Fruit fly (Drosophila melanogaster) whole organism, embryonic: ENCODE results near the gene CG2747.

Source experiments
- Asciz ChIP-seq: fragments of 200-800 bp; sonication (Bioruptor generic); optimal IDR thresholded peaks from 2 replicates; lab custom pipeline; 2017; ENCODE audit warnings: missing biosample characterization, mild to moderate bottlenecking, missing genetic modification characterization, missing genetic modification reagents
- CG10267 ChIP-seq: fragments of 200-800 bp; sonication (Bioruptor generic); optimal IDR thresholded peaks from 2 replicates; lab custom pipeline; 2018; ENCODE audit warnings: missing biosample characterization, mild to moderate bottlenecking, missing genetic modification characterization, moderate library complexity
- CG10543 ChIP-seq: fragments of 200-800 bp; sonication (Bioruptor generic); optimal IDR thresholded peaks from 3 replicates; lab custom pipeline; 2017; ENCODE audit warnings: missing biosample characterization, mild to moderate bottlenecking, missing genetic modification characterization, moderate library complexity
- CG11456 ChIP-seq: fragments of 200-800 bp; sonication (Bioruptor generic); IDR thresholded peaks from 3 replicates; pipeline ENCODE4 v1.3.6; 2022; ENCODE audit warnings: missing biosample characterization, missing genetic modification characterization
- CG11723 ChIP-seq: fragments of 200-800 bp; sonication (Bioruptor generic); optimal IDR thresholded peaks from 2 replicates; lab custom pipeline; 2017; ENCODE audit warnings: missing biosample characterization, mild to moderate bottlenecking, missing genetic modification characterization
- CG1233 ChIP-seq: fragments of 200-800 bp; sonication (Bioruptor generic); optimal IDR thresholded peaks from 4 replicates; lab custom pipeline; 2018; ENCODE audit warnings: missing biosample characterization, mild to moderate bottlenecking, missing genetic modification characterization
- CG13624 ChIP-seq: fragments of 200-800 bp; sonication (Bioruptor generic); optimal IDR thresholded peaks from 2 replicates; lab custom pipeline; 2016; ENCODE audit warnings: missing biosample characterization, missing genetic modification characterization
- CG14667 ChIP-seq: fragments of 200-800 bp; sonication (Bioruptor generic); IDR thresholded peaks from 2 replicates; pipeline ENCODE4 v1.3.6; 2022; ENCODE audit warnings: missing biosample characterization, missing genetic modification characterization
- CG17361 ChIP-seq: fragments of 200-800 bp; sonication (Bioruptor generic); IDR thresholded peaks from 3 replicates; pipeline ENCODE4 v1.3.6; 2022; ENCODE audit warnings: missing biosample characterization, missing genetic modification characterization
- CG2202 ChIP-seq: fragments of 200-800 bp; sonication (Bioruptor generic); optimal IDR thresholded peaks from 2 replicates; lab custom pipeline; 2018; ENCODE audit warnings: missing biosample characterization, mild to moderate bottlenecking, missing genetic modification characterization
- CG4328 ChIP-seq: fragments of 200-800 bp; sonication (Bioruptor generic); optimal IDR thresholded peaks from 3 replicates; lab custom pipeline; 2017; ENCODE audit warnings: missing biosample characterization, missing genetic modification reagents, missing genetic modification characterization
- CG43689 ChIP-seq: fragments of 200-800 bp; sonication (Bioruptor generic); IDR thresholded peaks from 2 replicates; pipeline ENCODE4 v1.3.6; 2022; ENCODE audit warnings: missing biosample characterization, missing genetic modification characterization
- CG4820 ChIP-seq: fragments of 200-800 bp; sonication (Bioruptor generic); optimal IDR thresholded peaks from 3 replicates; lab custom pipeline; 2016; ENCODE audit warnings: missing biosample characterization, missing genetic modification characterization
- CG6175 ChIP-seq: fragments of 200-800 bp; sonication (Bioruptor generic); IDR thresholded peaks from 3 replicates; pipeline ENCODE4 v1.3.6; 2022; ENCODE audit warnings: missing biosample characterization, missing genetic modification characterization
- CG6683 ChIP-seq: fragments of 200-800 bp; sonication (Bioruptor generic); optimal IDR thresholded peaks from 2 replicates; lab custom pipeline; 2017; ENCODE audit warnings: missing biosample characterization, mild to moderate bottlenecking, missing genetic modification characterization, missing genetic modification reagents
- CG7786 ChIP-seq: fragments of 200-800 bp; sonication (Bioruptor generic); optimal IDR thresholded peaks from 2 replicates; lab custom pipeline; 2016; ENCODE audit warnings: missing biosample characterization, missing genetic modification characterization
- CG8281 ChIP-seq: fragments of 200-800 bp; sonication (Bioruptor generic); optimal IDR thresholded peaks from 2 replicates; lab custom pipeline; 2018; ENCODE audit warnings: missing biosample characterization, mild to moderate bottlenecking, missing genetic modification characterization, moderate library complexity
- CG8359 ChIP-seq: fragments of 200-800 bp; sonication (Bioruptor generic); optimal IDR thresholded peaks from 2 replicates; lab custom pipeline; 2017; ENCODE audit warnings: missing biosample characterization, mild to moderate bottlenecking, missing genetic modification characterization, borderline replicate concordance
- CG9876 ChIP-seq: fragments of 200-800 bp; sonication (Bioruptor generic); optimal IDR thresholded peaks from 2 replicates; lab custom pipeline; 2016; ENCODE audit warnings: missing biosample characterization, missing genetic modification characterization
- CHES-1-like ChIP-seq: fragments of 200-800 bp; sonication (Bioruptor generic); optimal IDR thresholded peaks from 2 replicates; lab custom pipeline; 2016; ENCODE audit warnings: missing biosample characterization, missing genetic modification characterization
- Camta ChIP-seq: fragments of 200-800 bp; sonication (Bioruptor generic); optimal IDR thresholded peaks from 2 replicates; lab custom pipeline; 2016; ENCODE audit warnings: missing biosample characterization, missing genetic modification characterization
- Chrac-16 ChIP-seq: fragments of 200-800 bp; sonication (Bioruptor generic); optimal IDR thresholded peaks from 3 replicates; lab custom pipeline; 2016; ENCODE audit warnings: missing biosample characterization, missing genetic modification characterization
- Doc3 ChIP-seq: fragments of 200-800 bp; sonication (Bioruptor generic); IDR thresholded peaks from 3 replicates; pipeline ENCODE4 v1.3.6; 2022; ENCODE audit warnings: missing biosample characterization, missing genetic modification characterization; ENCODE audit not compliant: partially characterized antibody
- GATAe ChIP-seq: fragments of 200-800 bp; sonication (Bioruptor generic); conservative IDR thresholded peaks from 2 replicates; pipeline ENCODE4 v1.3.6; 2022; ENCODE audit warnings: missing biosample characterization, missing genetic modification characterization
- Gsc ChIP-seq: fragments of 200-800 bp; sonication (Bioruptor generic); IDR thresholded peaks from 2 replicates; pipeline ENCODE4 v1.3.6; 2022; ENCODE audit warnings: missing biosample characterization, missing genetic modification characterization
- H15 ChIP-seq: fragments of 200-800 bp; sonication (Bioruptor generic); IDR thresholded peaks from 3 replicates; pipeline ENCODE4 v1.3.6; 2022; ENCODE audit warnings: missing biosample characterization, missing genetic modification characterization
- HLHmδ ChIP-seq: fragments of 200-800 bp; sonication (Bioruptor generic); optimal IDR thresholded peaks from 2 replicates; lab custom pipeline; 2018; ENCODE audit warnings: missing biosample characterization, mild to moderate bottlenecking, missing genetic modification characterization, moderate library complexity
- NC2β ChIP-seq: fragments of 200-800 bp; sonication (Bioruptor generic); optimal IDR thresholded peaks from 2 replicates; lab custom pipeline; 2016; ENCODE audit warnings: missing biosample characterization, missing genetic modification characterization
- Six4 ChIP-seq: fragments of 200-800 bp; sonication (Bioruptor generic); optimal IDR thresholded peaks from 2 replicates; lab custom pipeline; 2016; ENCODE audit warnings: missing biosample characterization, missing genetic modification characterization
- Stat92E ChIP-seq, 3 experiments: fragments of >200 bp in 2 of 3; fragments of 200-800 bp in 1 of 3; sonication (Bioruptor generic) in 1 of 3; optimal IDR thresholded peaks; 2 replicates each; lab custom pipeline; 2017 to 2019; ENCODE audit warnings: missing biosample characterization in 3 of 3, missing genetic modification characterization in 3 of 3, mild to moderate bottlenecking in 1 of 3, moderate library complexity in 1 of 3
- Tbp ChIP-seq: fragments of >200 bp; optimal IDR thresholded peaks from 2 replicates; lab custom pipeline; 2018; ENCODE audit warnings: missing biosample characterization, missing genetic modification characterization
- abd-A ChIP-seq: fragments of 200-800 bp; sonication (Bioruptor generic); optimal IDR thresholded peaks from 3 replicates; lab custom pipeline; 2019; ENCODE audit warnings: missing biosample characterization, mild to moderate bottlenecking, missing genetic modification characterization, moderate library complexity
- bowl ChIP-seq: fragments of 200-800 bp; sonication (Bioruptor generic); IDR thresholded peaks from 2 replicates; pipeline ENCODE4 v1.3.6; 2022; ENCODE audit warnings: missing biosample characterization, missing genetic modification characterization
- cato ChIP-seq: fragments of 200-800 bp; sonication (Bioruptor generic); optimal IDR thresholded peaks from 2 replicates; lab custom pipeline; 2016; ENCODE audit warnings: missing biosample characterization, missing genetic modification characterization, borderline replicate concordance
- emc ChIP-seq: fragments of 200-800 bp; sonication (Bioruptor generic); optimal IDR thresholded peaks from 2 replicates; lab custom pipeline; 2016; ENCODE audit warnings: missing biosample characterization, missing genetic modification characterization
- fd64A ChIP-seq: fragments of 200-800 bp; sonication (Bioruptor generic); optimal IDR thresholded peaks from 3 replicates; lab custom pipeline; 2018; ENCODE audit warnings: missing biosample characterization, mild to moderate bottlenecking, missing genetic modification characterization
- gce ChIP-seq: fragments of 200-800 bp; sonication (Bioruptor generic); IDR thresholded peaks from 3 replicates; pipeline ENCODE4 v1.3.6; 2022; ENCODE audit warnings: missing biosample characterization, missing genetic modification characterization
- gro ChIP-seq: fragments of 200-800 bp; sonication (Bioruptor generic); optimal IDR thresholded peaks from 2 replicates; lab custom pipeline; 2016; ENCODE audit warnings: missing biosample characterization, missing genetic modification characterization
- gsb-n ChIP-seq: fragments of 200-800 bp; sonication (Bioruptor generic); optimal IDR thresholded peaks from 3 replicates; lab custom pipeline; 2018; ENCODE audit warnings: missing biosample characterization, mild to moderate bottlenecking, missing genetic modification characterization
- hb ChIP-seq: fragments of 200-800 bp; sonication (Bioruptor generic); IDR thresholded peaks from 3 replicates; pipeline ENCODE4 v1.3.6; 2022; ENCODE audit warnings: missing biosample characterization, missing genetic modification characterization; ENCODE audit not compliant: partially characterized antibody
- jing ChIP-seq: fragments of 200-800 bp; sonication (Bioruptor generic); optimal IDR thresholded peaks from 2 replicates; lab custom pipeline; 2018; ENCODE audit warnings: missing biosample characterization, mild to moderate bottlenecking, missing genetic modification characterization
- lilli ChIP-seq: fragments of 200-800 bp; sonication (Bioruptor generic); optimal IDR thresholded peaks from 3 replicates; lab custom pipeline; 2016; ENCODE audit warnings: missing biosample characterization, missing genetic modification characterization
- scrt ChIP-seq: fragments of 200-800 bp; sonication (Bioruptor generic); optimal IDR thresholded peaks from 2 replicates; lab custom pipeline; 2018; ENCODE audit warnings: missing biosample characterization, mild to moderate bottlenecking, missing genetic modification characterization, moderate library complexity
- seq ChIP-seq: fragments of 200-800 bp; sonication (Bioruptor generic); IDR thresholded peaks from 2 replicates; pipeline ENCODE4 v1.3.6; 2022; ENCODE audit warnings: missing biosample characterization, missing genetic modification characterization
- sim ChIP-seq: fragments of 200-800 bp; sonication (Bioruptor generic); IDR thresholded peaks from 2 replicates; pipeline ENCODE4 v1.3.6; 2022; ENCODE audit warnings: missing biosample characterization, missing genetic modification characterization
- slou ChIP-seq: fragments of 200-800 bp; sonication (Bioruptor generic); optimal IDR thresholded peaks from 3 replicates; lab custom pipeline; 2016; ENCODE audit warnings: missing biosample characterization, missing genetic modification characterization
- so ChIP-seq: fragments of 200-800 bp; sonication (Bioruptor generic); IDR thresholded peaks from 3 replicates; pipeline ENCODE4 v1.3.6; 2022; ENCODE audit warnings: missing biosample characterization, missing genetic modification characterization
- sug ChIP-seq: fragments of 200-800 bp; optimal IDR thresholded peaks from 2 replicates; lab custom pipeline; 2019; ENCODE audit warnings: missing biosample characterization, mild to moderate bottlenecking, missing genetic modification characterization, moderate library complexity
- tin ChIP-seq: fragments of 200-800 bp; sonication (Bioruptor generic); optimal IDR thresholded peaks from 3 replicates; lab custom pipeline; 2016; ENCODE audit warnings: missing biosample characterization, missing genetic modification characterization
- yki ChIP-seq: fragments of >200 bp; optimal IDR thresholded peaks from 3 replicates; lab custom pipeline; 2018
- z ChIP-seq: fragments of 200-800 bp; sonication (Bioruptor generic); IDR thresholded peaks from 3 replicates; pipeline ENCODE4 v1.3.6; 2022; ENCODE audit warnings: missing biosample characterization, missing genetic modification characterization

Gene CG2747

DNA sequence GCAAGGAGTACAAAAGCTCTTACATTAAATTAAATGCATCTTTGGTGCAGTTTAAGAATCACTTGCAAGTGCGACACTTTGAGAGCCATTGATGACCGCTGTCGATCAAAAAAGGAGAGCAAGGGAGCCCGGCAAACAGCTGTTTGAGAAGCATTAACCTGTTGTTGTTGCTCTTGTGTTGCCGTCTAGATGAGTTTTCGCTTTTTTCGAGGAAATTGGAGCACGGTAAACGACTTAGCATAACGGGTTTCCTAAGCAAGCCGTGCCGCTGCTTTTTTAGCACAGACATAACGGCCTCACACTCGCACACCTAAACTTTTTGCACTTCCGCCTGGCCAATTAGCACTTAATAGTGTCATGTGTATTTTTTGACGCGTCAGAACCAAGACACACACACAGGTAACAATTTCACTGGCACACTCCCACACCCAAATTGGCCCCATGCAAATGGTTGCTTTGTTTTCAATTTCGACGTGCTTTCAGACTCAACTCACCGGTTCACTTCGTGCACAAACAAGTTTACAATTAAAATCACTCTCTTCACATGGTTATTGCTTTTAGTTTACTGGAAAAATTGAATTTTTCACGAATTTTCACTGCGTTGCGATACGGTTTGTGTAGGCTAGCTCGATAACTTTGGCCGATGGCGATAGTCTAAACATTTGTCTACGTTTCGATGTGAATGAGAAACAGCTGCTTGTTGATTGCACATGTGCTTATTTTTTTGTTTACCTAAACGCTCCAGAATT lies at the start of gene CG2747, which contains the start of gene CG10903 (continued):
- TF ChIP-seq CG9876 (GFP tag; lab: Kevin White, UChicago) = no peak
- TF ChIP-seq sim (GFP tag; lab: Robert Waterston, UW) = no peak
- no peak for TF ChIP-seq Gsc (GFP tag; lab: Robert Waterston, UW)
- TF ChIP-seq jing = no peak
- TF ChIP-seq gsb-n (tag; lab: Kevin White, UChicago) = no peak
- TF ChIP-seq CG8281 (tag; lab: Kevin White, UChicago) = no peak
- no peak for TF ChIP-seq cato (GFP tag; lab: Kevin White, UChicago)
- TF ChIP-seq CHES-1-like (GFP tag; lab: Kevin White, UChicago) = peak; percentile 44
- TF ChIP-seq tin (GFP tag; lab: Kevin White, UChicago) = no peak
- peak; percentile 81 for TF ChIP-seq scrt (GFP tag; lab: Kevin White, UChicago)
- TF ChIP-seq gce (GFP tag; lab: Robert Waterston, UW) = no peak
- TF ChIP-seq CG8359 (GFP tag; lab: Kevin White, UChicago) = no peak
- TF ChIP-seq CG13624 (GFP tag; lab: Kevin White, UChicago) = peak; percentile 17
- no peak for TF ChIP-seq seq (GFP tag; lab: Robert Waterston, UW)
- no peak for TF ChIP-seq so (GFP tag; lab: Robert Waterston, UW)
- no peak for TF ChIP-seq HLHmδ (GFP tag; lab: Kevin White, UChicago)
- no peak for TF ChIP-seq Camta (GFP tag; lab: Kevin White, UChicago)
- no peak for TF ChIP-seq bowl
- TF ChIP-seq CG7786 (GFP tag; lab: Kevin White, UChicago) = no peak
- TF ChIP-seq lilli = no peak
- TF ChIP-seq CG10543 (GFP tag; lab: Kevin White, UChicago) = peak; percentile 41
- peak; percentile 64; the same call in 2 of the 3 replicates for TF ChIP-seq Doc3 (GFP tag; lab: Robert Waterston, UW)
- no peak for TF ChIP-seq Six4
- no peak for TF ChIP-seq CG11456 (GFP tag; lab: Robert Waterston, UW)
- peak; percentile 3 for TF ChIP-seq CG1233 (GFP tag; lab: Kevin White, UChicago)
- no peak for TF ChIP-seq fd64A (GFP tag; lab: Kevin White, UChicago)
- TF ChIP-seq CG6175 (GFP tag; lab: Robert Waterston, UW) = no peak
- peak; percentile 70 for TF ChIP-seq sug (tag; lab: Kevin White, UChicago)
- TF ChIP-seq z (GFP tag; lab: Robert Waterston, UW) = no peak
- TF ChIP-seq gro (GFP tag; lab: Kevin White, UChicago) = peak; percentile 76
- TF ChIP-seq CG11723 (GFP tag; lab: Kevin White, UChicago) = no peak
- TF ChIP-seq CG17361 = no peak
- TF ChIP-seq CG4820 (GFP tag; lab: Kevin White, UChicago) = no peak
- TF ChIP-seq NC2β (GFP tag; lab: Kevin White, UChicago) = no peak
- no peak for TF ChIP-seq CG43689 (GFP tag; lab: Robert Waterston, UW)
- no peak for TF ChIP-seq yki (lab: Kevin White, UChicago)
- TF ChIP-seq CG2202 (tag; lab: Kevin White, UChicago) = no peak
- peak in 1 of 3 experiments; percentile 10 for TF ChIP-seq Stat92E (GFP tag; optimal IDR thresholded peaks at IDR 0.05; lab: Kevin White, UChicago)
- TF ChIP-seq H15 = no peak
- TF ChIP-seq Chrac-16 (GFP tag; lab: Kevin White, UChicago) = no peak
- peak; percentile 11 for TF ChIP-seq CG10267 (tag; lab: Kevin White, UChicago)
- no peak for TF ChIP-seq Tbp (GFP tag; lab: Kevin White, UChicago)
- no peak for TF ChIP-seq abd-A
- TF ChIP-seq emc = no peak
- TF ChIP-seq CG6683 = no peak
- no peak for TF ChIP-seq Asciz (GFP tag; lab: Kevin White, UChicago)
- TF ChIP-seq hb (GFP tag; lab: Robert Waterston, UW) = 0 out of 3 replicates have a peak, but pooled peaks have one; percentile 37
- no peak for TF ChIP-seq slou (GFP tag; lab: Kevin White, UChicago)
- no peak for TF ChIP-seq GATAe (GFP tag; lab: Robert Waterston, UW)
- no peak for TF ChIP-seq CG14667 (GFP tag; lab: Robert Waterston, UW)
- no peak for TF ChIP-seq CG4328 (GFP tag; lab: Kevin White, UChicago)
